Worm (Caenorhabditis elegans) whole organism, late embryonic: Measurements from ENCODE around the gene nspg-14.

Experiments
- ets-4 ChIP-seq: sonication (generic microtip); optimal IDR thresholded peaks from 2 replicates; lab custom pipeline; 2016; ENCODE audit warnings: missing genetic modification characterization, missing compliant biosample characterization
- hlh-8 ChIP-seq: sonication (generic microtip); optimal IDR thresholded peaks from 2 replicates; lab custom pipeline; 2016; ENCODE audit warnings: missing genotype, missing genetic modification characterization, missing compliant biosample characterization
- unc-55 ChIP-seq: sonication (generic microtip); optimal IDR thresholded peaks from 2 replicates; lab custom pipeline; 2017; ENCODE audit warnings: missing biosample characterization, missing genetic modification reagents, missing genetic modification characterization

DNA sequence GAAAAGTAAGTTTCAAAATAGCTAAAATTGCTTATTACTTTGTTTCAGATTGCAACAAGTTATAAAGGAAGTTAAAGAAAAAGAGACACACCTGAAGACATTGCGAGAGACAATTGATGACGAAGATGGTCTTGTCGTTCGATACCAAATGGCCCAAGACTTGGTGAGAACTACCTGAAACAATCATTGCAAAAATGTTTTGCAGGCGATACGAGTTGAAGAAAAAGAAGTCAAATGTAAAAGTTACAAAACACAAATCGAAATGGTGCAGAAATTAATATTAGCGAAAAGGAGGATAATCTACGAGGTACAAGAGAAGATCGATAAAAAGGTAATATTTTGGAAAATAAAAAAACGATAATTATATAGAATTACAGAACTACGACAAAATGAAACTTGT lies 26.8 kb downstream of the nspg-14 start, which contains the start of gene rga-8:
- TF ChIP-seq ets-4 (tag; lab: Kevin White, UChicago) = no peak
- no peak for TF ChIP-seq unc-55 (GFP tag; lab: Kevin White, UChicago)
- TF ChIP-seq hlh-8 (tag; lab: Kevin White, UChicago) = no peak
